Fruit fly (Drosophila melanogaster) whole organism, embryonic: ENCODE results near the gene CG10053.

Source experiments
- CG10654 ChIP-seq: fragments of 200-800 bp; sonication (Bioruptor generic); optimal IDR thresholded peaks from 2 replicates; lab custom pipeline; 2016; ENCODE audit warnings: missing biosample characterization, missing genetic modification characterization
- CG10959 ChIP-seq: fragments of 200-800 bp; sonication (Bioruptor generic); IDR thresholded peaks from 2 replicates; pipeline ENCODE4 v1.3.6; 2022; ENCODE audit warnings: missing biosample characterization, missing genetic modification characterization
- CG12299 ChIP-seq: fragments of 200-800 bp; sonication (Bioruptor generic); optimal IDR thresholded peaks from 2 replicates; lab custom pipeline; 2018; ENCODE audit warnings: missing biosample characterization, mild to moderate bottlenecking, missing genetic modification characterization
- CG13287 ChIP-seq: fragments of 200-800 bp; sonication (Bioruptor generic); IDR thresholded peaks from 2 replicates; pipeline ENCODE4 v1.3.6; 2022; ENCODE audit warnings: missing biosample characterization, missing genetic modification characterization; ENCODE audit not compliant: partially characterized antibody
- CG13296 ChIP-seq: fragments of 200-800 bp; sonication (Bioruptor generic); optimal IDR thresholded peaks from 3 replicates; lab custom pipeline; 2018; ENCODE audit warnings: missing biosample characterization, mild to moderate bottlenecking, missing genetic modification characterization
- CG14860 ChIP-seq: fragments of 200-800 bp; sonication (Bioruptor generic); IDR thresholded peaks from 3 replicates; pipeline ENCODE4 v1.3.6; 2022; ENCODE audit warnings: missing biosample characterization, missing genetic modification characterization; ENCODE audit not compliant: partially characterized antibody
- CG15011 ChIP-seq: fragments of 200-800 bp; sonication (Bioruptor generic); optimal IDR thresholded peaks from 3 replicates; lab custom pipeline; 2018; ENCODE audit warnings: missing biosample characterization, mild to moderate bottlenecking, missing genetic modification characterization
- CG1647 ChIP-seq: fragments of 200-800 bp; sonication (Bioruptor generic); optimal IDR thresholded peaks from 3 replicates; lab custom pipeline; 2016; ENCODE audit warnings: missing biosample characterization, missing genetic modification characterization
- CG16813 ChIP-seq: fragments of 200-800 bp; sonication (Bioruptor generic); IDR thresholded peaks from 3 replicates; pipeline ENCODE4 v1.3.6; 2022; ENCODE audit warnings: missing biosample characterization, missing genetic modification characterization; ENCODE audit not compliant: partially characterized antibody
- CG17328 ChIP-seq: fragments of 200-800 bp; sonication (Bioruptor generic); IDR thresholded peaks from 2 replicates; pipeline ENCODE4 v1.3.6; 2022; ENCODE audit warnings: missing biosample characterization, missing genetic modification characterization
- CG18011 ChIP-seq: fragments of 200-800 bp; sonication (Bioruptor generic); optimal IDR thresholded peaks from 2 replicates; lab custom pipeline; 2017; ENCODE audit warnings: missing biosample characterization, missing genetic modification characterization, mild to moderate bottlenecking, moderate library complexity, missing genotype
- CG33557 ChIP-seq: fragments of 200-800 bp; sonication (Bioruptor generic); optimal IDR thresholded peaks from 2 replicates; lab custom pipeline; 2019; ENCODE audit warnings: missing biosample characterization, mild to moderate bottlenecking, missing genetic modification characterization, moderate library complexity
- CG34422 ChIP-seq: fragments of 200-800 bp; sonication (Bioruptor generic); IDR thresholded peaks from 3 replicates; pipeline ENCODE4 v1.3.6; 2022; ENCODE audit warnings: missing biosample characterization, missing genetic modification characterization
- CG42726 ChIP-seq: fragments of 200-800 bp; sonication (Bioruptor generic); IDR thresholded peaks from 2 replicates; pipeline ENCODE4 v1.3.6; 2022; ENCODE audit warnings: missing biosample characterization, missing genetic modification characterization; ENCODE audit not compliant: partially characterized antibody
- CG4282 ChIP-seq: fragments of 200-800 bp; sonication (Bioruptor generic); optimal IDR thresholded peaks from 2 replicates; lab custom pipeline; 2016; ENCODE audit warnings: missing biosample characterization, missing genetic modification characterization
- CG4328 ChIP-seq: fragments of 200-800 bp; sonication (Bioruptor generic); optimal IDR thresholded peaks from 3 replicates; lab custom pipeline; 2017; ENCODE audit warnings: missing biosample characterization, missing genetic modification reagents, missing genetic modification characterization
- CG4360 ChIP-seq: fragments of 200-800 bp; sonication (Bioruptor generic); IDR thresholded peaks from 2 replicates; pipeline ENCODE4 v1.3.6; 2022; ENCODE audit warnings: missing biosample characterization, missing genetic modification characterization
- CG6254 ChIP-seq: fragments of 200-800 bp; sonication (Bioruptor generic); optimal IDR thresholded peaks from 3 replicates; lab custom pipeline; 2017; ENCODE audit warnings: mild to moderate bottlenecking, missing biosample characterization, missing genetic modification reagents, missing genetic modification characterization
- CG8290 ChIP-seq, 3 experiments: fragments of 200-800 bp; sonication (Bioruptor generic); optimal IDR thresholded peaks; 2 replicates each; lab custom pipeline; 2016 to 2019; ENCODE audit warnings: missing biosample characterization in 3 of 3, missing genetic modification characterization in 3 of 3, mild to moderate bottlenecking in 2 of 3, moderate library complexity in 1 of 3
- CG8924 ChIP-seq: fragments of 200-800 bp; optimal IDR thresholded peaks from 3 replicates; lab custom pipeline; 2019; ENCODE audit warnings: missing biosample characterization, mild to moderate bottlenecking, missing genetic modification characterization, moderate library complexity
- Doc3 ChIP-seq: fragments of 200-800 bp; sonication (Bioruptor generic); IDR thresholded peaks from 3 replicates; pipeline ENCODE4 v1.3.6; 2022; ENCODE audit warnings: missing biosample characterization, missing genetic modification characterization; ENCODE audit not compliant: partially characterized antibody
- Dp ChIP-seq: fragments of 200-800 bp; sonication (Bioruptor generic); optimal IDR thresholded peaks from 2 replicates; lab custom pipeline; 2018; ENCODE audit warnings: missing biosample characterization, mild to moderate bottlenecking, missing genetic modification characterization, moderate library complexity
- E2f2 ChIP-seq: fragments of 200-800 bp; sonication (Bioruptor generic); IDR thresholded peaks from 2 replicates; pipeline ENCODE4 v1.3.6; 2022; ENCODE audit warnings: missing biosample characterization, missing genetic modification characterization
- Jarid2 ChIP-seq: fragments of 200-800 bp; sonication (Bioruptor generic); optimal IDR thresholded peaks from 3 replicates; lab custom pipeline; 2017; ENCODE audit warnings: mild to moderate bottlenecking, missing biosample characterization, missing genetic modification reagents, missing genetic modification characterization
- Lim3 ChIP-seq: fragments of 200-800 bp; sonication (Bioruptor generic); IDR thresholded peaks from 2 replicates; pipeline ENCODE4 v1.3.6; 2022; ENCODE audit warnings: missing biosample characterization, missing genetic modification characterization
- MBD-R2 ChIP-seq: fragments of 200-800 bp; sonication (Bioruptor generic); IDR thresholded peaks from 2 replicates; pipeline ENCODE4 v1.3.6; 2022; ENCODE audit warnings: missing biosample characterization, missing genetic modification characterization
- NfI ChIP-seq: fragments of 200-800 bp; sonication (Bioruptor generic); optimal IDR thresholded peaks from 3 replicates; lab custom pipeline; 2018; ENCODE audit warnings: missing biosample characterization, mild to moderate bottlenecking, missing genetic modification characterization, moderate library complexity
- Oaz ChIP-seq: fragments of 200-800 bp; sonication (Bioruptor generic); IDR thresholded peaks from 2 replicates; pipeline ENCODE4 v1.3.6; 2022; ENCODE audit warnings: missing biosample characterization, missing genetic modification characterization
- bsh ChIP-seq, 2 experiments: fragments of 200-800 bp; sonication (Bioruptor generic); optimal IDR thresholded peaks; 2 replicates each; lab custom pipeline; 2017 to 2018; ENCODE audit warnings: mild to moderate bottlenecking in 2 of 2, missing biosample characterization in 2 of 2, missing genetic modification characterization in 2 of 2, moderate library complexity in 1 of 2
- corto ChIP-seq: fragments of 200-800 bp; sonication (Bioruptor generic); optimal IDR thresholded peaks from 2 replicates; lab custom pipeline; 2016; ENCODE audit warnings: missing biosample characterization, mild to moderate bottlenecking, missing genetic modification characterization, moderate library complexity
- ewg ChIP-seq: fragments of 200-800 bp; sonication (Bioruptor generic); optimal IDR thresholded peaks from 3 replicates; lab custom pipeline; 2017; ENCODE audit warnings: mild to moderate bottlenecking, missing biosample characterization, missing genetic modification reagents, missing genetic modification characterization
- fd102C ChIP-seq: fragments of 200-800 bp; sonication (Bioruptor generic); optimal IDR thresholded peaks from 2 replicates; lab custom pipeline; 2018; ENCODE audit warnings: missing biosample characterization, mild to moderate bottlenecking, missing genetic modification characterization, moderate library complexity
- gt ChIP-seq: fragments of 200-800 bp; sonication (Bioruptor generic); IDR thresholded peaks from 2 replicates; pipeline ENCODE4 v1.3.6; 2022; ENCODE audit warnings: missing biosample characterization, missing genetic modification characterization
- oc ChIP-seq: fragments of 200-800 bp; sonication (Bioruptor generic); optimal IDR thresholded peaks from 2 replicates; lab custom pipeline; 2018; ENCODE audit warnings: missing biosample characterization, mild to moderate bottlenecking, missing genetic modification characterization, moderate library complexity
- onecut ChIP-seq: fragments of 200-800 bp; sonication (Bioruptor generic); IDR thresholded peaks from 2 replicates; pipeline ENCODE4 v1.3.6; 2022; ENCODE audit warnings: missing biosample characterization, missing genetic modification characterization
- otp ChIP-seq: fragments of 200-800 bp; sonication (Bioruptor generic); IDR thresholded peaks from 3 replicates; pipeline ENCODE4, ENCODE4 v1.3.6; 2022; ENCODE audit warnings: missing biosample characterization, missing genetic modification characterization
- pzg ChIP-seq: fragments of 200-800 bp; sonication (Bioruptor generic); optimal IDR thresholded peaks from 3 replicates; lab custom pipeline; 2018; ENCODE audit warnings: missing biosample characterization, mild to moderate bottlenecking, missing genetic modification characterization, moderate library complexity
- seq ChIP-seq: fragments of 200-800 bp; sonication (Bioruptor generic); IDR thresholded peaks from 2 replicates; pipeline ENCODE4 v1.3.6; 2022; ENCODE audit warnings: missing biosample characterization, missing genetic modification characterization
- tap ChIP-seq: fragments of 200-800 bp; optimal IDR thresholded peaks from 3 replicates; lab custom pipeline; 2019; ENCODE audit warnings: missing biosample characterization, mild to moderate bottlenecking, missing genetic modification characterization, moderate library complexity
- toy ChIP-seq: fragments of 200-800 bp; sonication (Bioruptor generic); IDR thresholded peaks from 2 replicates; pipeline ENCODE4 v1.3.6; 2022; ENCODE audit warnings: missing biosample characterization, missing genetic modification characterization
- tup ChIP-seq: fragments of 200-800 bp; sonication (Bioruptor generic); optimal IDR thresholded peaks from 2 replicates; lab custom pipeline; 2016; ENCODE audit warnings: missing biosample characterization, mild to moderate bottlenecking, missing genetic modification characterization, moderate library complexity
- unpg ChIP-seq: fragments of 200-800 bp; sonication (Bioruptor generic); optimal IDR thresholded peaks from 3 replicates; lab custom pipeline; 2018; ENCODE audit warnings: missing biosample characterization, mild to moderate bottlenecking, missing genetic modification characterization, moderate library complexity
- vfl ChIP-seq: fragments of 200-800 bp; sonication (Bioruptor generic); optimal IDR thresholded peaks from 2 replicates; lab custom pipeline; 2016; ENCODE audit warnings: missing biosample characterization, missing genetic modification characterization
- z ChIP-seq: fragments of 200-800 bp; sonication (Bioruptor generic); IDR thresholded peaks from 3 replicates; pipeline ENCODE4 v1.3.6; 2022; ENCODE audit warnings: missing biosample characterization, missing genetic modification characterization
- zen ChIP-seq: fragments of 200-800 bp; sonication (Bioruptor generic); optimal IDR thresholded peaks from 3 replicates; lab custom pipeline; 2018; ENCODE audit warnings: missing biosample characterization, mild to moderate bottlenecking, missing genetic modification characterization, moderate library complexity

The CG10053 gene

DNA sequence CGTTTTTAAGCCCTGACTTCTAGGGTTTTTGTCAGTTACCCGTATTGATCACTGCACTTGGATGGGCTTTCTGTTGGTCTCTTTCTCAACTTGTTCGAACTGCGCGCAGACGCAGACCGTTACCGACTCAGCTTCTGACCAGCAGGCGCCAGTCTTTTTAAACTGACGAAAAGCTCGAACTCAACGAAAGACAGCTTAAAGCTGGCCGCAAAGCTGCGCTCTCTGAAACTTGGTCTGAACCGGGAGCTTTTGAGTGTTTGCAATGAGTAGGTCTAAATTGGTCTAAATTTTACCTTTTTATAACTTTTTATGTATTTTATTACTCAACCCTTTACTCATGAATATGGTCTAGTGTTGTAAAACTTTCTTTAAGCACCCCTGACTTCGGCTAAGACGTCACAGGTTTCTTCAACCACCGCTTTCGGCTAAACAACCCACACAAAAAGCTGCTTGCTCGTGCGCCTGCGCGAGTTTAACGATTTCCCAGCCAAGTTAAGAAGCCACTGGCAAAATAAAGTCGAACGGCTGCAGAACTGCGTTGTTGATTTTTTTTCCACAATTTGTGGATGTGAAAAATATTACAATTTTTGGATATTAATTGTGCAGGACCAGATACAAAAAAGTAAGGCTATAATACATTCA lies 18.8 kb downstream of the CG10053 start, which contains the start of the genes Gld and Syt4 (continued):
- TF ChIP-seq zen (no peak), tap (no peak), CG42726 (GFP tag; lab: Robert Waterston, UW) (no peak), pzg (GFP tag; lab: Kevin White, UChicago) (peak; percentile 19), CG18011 (GFP tag; lab: Kevin White, UChicago) (peak; percentile 95), CG16813 (GFP tag; lab: Robert Waterston, UW) (no peak), Oaz (no peak), Lim3 (GFP tag; lab: Robert Waterston, UW) (no peak), CG6254 (no peak), CG15011 (GFP tag; lab: Kevin White, UChicago) (no peak), Jarid2 (peak; percentile 12), CG34422 (GFP tag; lab: Robert Waterston, UW) (no peak), CG10654 (GFP tag; lab: Kevin White, UChicago) (no peak), CG17328 (GFP tag; lab: Robert Waterston, UW) (no peak), CG4282 (GFP tag; lab: Kevin White, UChicago) (no peak), CG1647 (GFP tag; lab: Kevin White, UChicago) (no peak), vfl (GFP tag; lab: Kevin White, UChicago) (no peak), otp (no peak), Dp (GFP tag; lab: Kevin White, UChicago) (peak; percentile 43), seq (GFP tag; lab: Robert Waterston, UW) (0 out of 2 replicates have a peak, but pooled peaks have one; percentile 26), CG14860 (no peak), corto (no peak), CG8290 (GFP tag; optimal IDR thresholded peaks at IDR 0.05; lab: Kevin White, UChicago) (no peak), CG8290 (tag; optimal IDR thresholded peaks at IDR 0.05; lab: Kevin White, UChicago) (no peak), CG33557 (GFP tag; lab: Kevin White, UChicago) (no peak), z (GFP tag; lab: Robert Waterston, UW) (peak; percentile 59; the same call in 1 of the 3 replicates), oc (tag; lab: Kevin White, UChicago) (no peak), CG13287 (GFP tag; lab: Robert Waterston, UW) (no peak; the same call in 1 of the 2 replicates), fd102C (no peak), unpg (no peak), CG10959 (GFP tag; lab: Robert Waterston, UW) (no peak), onecut (GFP tag; lab: Robert Waterston, UW) (peak; percentile 96), ewg (peak; percentile 91), NfI (GFP tag; lab: Kevin White, UChicago) (no peak), CG4328 (GFP tag; lab: Kevin White, UChicago) (no peak), CG12299 (tag; lab: Kevin White, UChicago) (no peak), toy (GFP tag; lab: Robert Waterston, UW) (no peak), Doc3 (GFP tag; lab: Robert Waterston, UW) (no peak), gt (GFP tag; lab: Robert Waterston, UW) (no peak), E2f2 (GFP tag; lab: Robert Waterston, UW) (peak; percentile 55), CG4360 (no peak), CG13296 (GFP tag; lab: Kevin White, UChicago) (no peak), tup (GFP tag; lab: Kevin White, UChicago) (no peak), CG8924 (no peak), MBD-R2 (GFP tag; lab: Robert Waterston, UW) (no peak), bsh (GFP tag; optimal IDR thresholded peaks at IDR 0.05; lab: Kevin White, UChicago) (no peak)
